Worm (Caenorhabditis elegans) whole organism, L2 larva: ENCODE results near the gene ZK1193.2.

ENCODE experiments used
- ama-1 ChIP-seq: fragments of 150-350 bp; optimal IDR thresholded peaks from 2 replicates; lab custom pipeline; 2018; ENCODE audit warnings: inconsistent platforms
- egl-27 ChIP-seq: sonication (generic microtip); optimal IDR thresholded peaks from 3 replicates; lab custom pipeline; 2017; ENCODE audit warnings: missing biosample characterization, missing genetic modification reagents, missing genetic modification characterization
- lin-13 ChIP-seq: fragments of 150-350 bp; optimal IDR thresholded peaks from 2 replicates; lab custom pipeline; 2014; ENCODE audit warnings: missing biosample characterization, missing genetic modification reagents, missing genetic modification characterization
- nhr-11 ChIP-seq: fragments of 150-350 bp; optimal IDR thresholded peaks from 2 replicates; lab custom pipeline; 2014; ENCODE audit warnings: missing biosample characterization, missing genetic modification characterization
- snpc-4 ChIP-seq: fragments of 150-350 bp; optimal IDR thresholded peaks from 2 replicates; lab custom pipeline; 2014; ENCODE audit warnings: missing biosample characterization, missing genetic modification characterization

- TF ChIP-seq lin-13, result no peak
- no peak for TF ChIP-seq nhr-11 (tag; lab: Kevin White, UChicago)
- TF ChIP-seq egl-27, result no peak
- TF ChIP-seq ama-1 (lab: Kevin White, UChicago), result no peak
- no peak for TF ChIP-seq snpc-4 (tag; lab: Kevin White, UChicago)
Observed at ce11 chrX:404597-404996, 20.8 kb downstream of the ZK1193.2 start, which contains the start of gene R04A9.1.
